Fruit fly (Drosophila melanogaster): ENCODE measurements around the gene Ntl.

Ntl gene

DNA sequence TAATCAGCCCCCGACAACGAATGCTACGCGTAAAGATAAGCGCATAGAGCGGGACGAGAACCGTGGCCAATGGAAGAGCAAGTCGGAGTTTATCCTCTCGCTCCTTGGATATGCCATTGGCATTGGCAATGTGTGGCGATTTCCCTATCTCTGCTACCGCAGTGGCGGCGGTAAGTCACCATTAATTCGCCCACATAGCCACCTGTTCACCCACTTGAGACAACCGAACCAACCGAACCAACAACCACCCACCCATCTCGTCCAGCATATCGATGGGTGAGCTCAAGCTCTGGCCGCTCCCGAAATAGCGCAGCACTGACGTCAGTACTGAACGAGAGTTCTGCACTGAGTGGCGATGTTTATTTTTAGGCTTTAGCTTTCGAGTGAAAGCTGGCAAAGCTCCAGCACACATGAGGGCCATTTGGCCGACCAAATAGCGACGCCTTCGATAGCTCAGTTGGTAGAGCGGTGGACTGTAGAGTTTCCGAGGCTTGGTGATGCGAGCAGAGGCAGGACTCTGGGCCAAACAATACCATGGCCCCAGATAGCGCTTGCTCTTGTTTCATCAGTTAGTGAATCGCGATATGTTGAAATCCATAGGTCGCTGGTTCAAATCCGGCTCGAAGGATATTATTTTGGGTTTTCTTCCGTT is 480 bp downstream of the Ntl start (continued):
- TF ChIP-seq Dek (tag; optimal IDR thresholded peaks at IDR 0.05) (no peak), sr (GFP tag; IDR thresholded peaks at IDR 0.05) (peak; percentile 77; the same call in 2 of the 3 replicates), CG30020 (tag; optimal IDR thresholded peaks at IDR 0.05) (no peak), CG13894 (tag; optimal IDR thresholded peaks at IDR 0.05) (no peak), CTCF (GFP tag; optimal IDR thresholded peaks at IDR 0.05) (no peak), z (GFP tag; IDR thresholded peaks at IDR 0.05) (peak; percentile 93), Usf (GFP tag; optimal IDR thresholded peaks at IDR 0.05) (no peak), CG1647 (GFP tag; optimal IDR thresholded peaks at IDR 0.05) (no peak), CG6689 (GFP tag; IDR thresholded peaks at IDR 0.05) (no peak)

DNA sequence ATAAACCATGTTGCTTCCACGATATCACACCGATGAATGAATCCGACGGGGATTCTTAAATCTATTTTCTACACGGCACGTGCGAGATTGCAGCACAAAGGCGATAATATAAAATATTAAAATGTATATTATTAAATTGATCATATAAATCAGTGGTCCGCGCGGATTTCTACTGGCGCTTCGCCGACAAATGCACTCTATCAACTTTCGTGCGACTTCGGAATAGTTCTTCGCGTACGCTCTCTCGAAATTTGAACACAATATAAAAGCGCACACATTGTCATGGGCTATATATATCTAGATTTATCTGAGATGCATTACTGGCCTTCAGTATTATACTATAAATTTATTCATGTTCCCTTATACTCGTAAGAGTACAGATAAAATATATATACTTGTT is 5.9 kb downstream of the Ntl start, which contains the start of gene CG33296:
Gene CG33296 (minus strand): TSS at position 101 of the 400 bp plus-strand sequence.
- no peak for TF ChIP-seq CG34422 (GFP tag; IDR thresholded peaks at IDR 0.05)
- TF ChIP-seq CG12744 (GFP tag; optimal IDR thresholded peaks at IDR 0.05): no peak
- TF ChIP-seq NFAT (GFP tag; IDR thresholded peaks at IDR 0.05): no peak
- no peak for TF ChIP-seq CG12236 (GFP tag; optimal IDR thresholded peaks at IDR 0.05)
- TF ChIP-seq fd3F (GFP tag; optimal IDR thresholded peaks at IDR 0.05): no peak
- TF ChIP-seq tgo (GFP tag; IDR thresholded peaks at IDR 0.05): no peak
- TF ChIP-seq CG17612 (GFP tag; IDR thresholded peaks at IDR 0.05): no peak
- TF ChIP-seq Blimp-1 (GFP tag; optimal IDR thresholded peaks at IDR 0.05): no peak
- no peak for TF ChIP-seq ro (GFP tag; IDR thresholded peaks at IDR 0.05)
- TF ChIP-seq bbx (GFP tag; IDR thresholded peaks at IDR 0.05; ENCODE audit: partially characterized antibody): no peak
- no peak for TF ChIP-seq Doc2 (GFP tag; IDR thresholded peaks at IDR 0.05)
- TF ChIP-seq yki (optimal IDR thresholded peaks at IDR 0.05): no peak
- TF ChIP-seq CG1792 (GFP tag; optimal IDR thresholded peaks at IDR 0.05): no peak
- TF ChIP-seq corto (GFP tag; optimal IDR thresholded peaks at IDR 0.05): no peak
- no peak for TF ChIP-seq row (GFP tag; IDR thresholded peaks at IDR 0.05)
- no peak for TF ChIP-seq ab (GFP tag; optimal IDR thresholded peaks at IDR 0.05)

DNA sequence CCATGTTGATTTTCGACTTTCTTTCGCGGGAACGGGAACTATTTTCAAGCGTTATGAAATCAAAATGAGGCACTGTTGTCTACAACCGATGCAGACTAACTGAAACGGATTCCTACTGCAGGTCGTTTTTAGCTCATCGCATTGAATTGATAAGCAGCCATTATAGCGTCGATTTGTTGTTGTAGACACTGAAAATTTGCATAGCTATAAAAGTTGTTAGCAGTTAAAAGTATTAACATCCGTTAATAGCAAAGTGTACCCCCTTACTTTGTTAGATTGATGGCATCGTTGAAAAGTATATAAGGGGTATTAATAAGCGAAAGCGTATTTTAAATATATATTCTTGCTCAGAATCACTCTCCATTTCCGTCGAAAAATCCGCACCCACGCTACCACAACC is 8.7 kb downstream of the Ntl start, which contains the start of gene CG13793:
Gene CG13793 (minus strand): TSS at position 101 of the 400 bp plus-strand sequence.
- TF ChIP-seq ERR (GFP tag; optimal IDR thresholded peaks at IDR 0.05) (no peak), Sry-δ (GFP tag; optimal IDR thresholded peaks at IDR 0.05) (no peak), CG30020 (tag; optimal IDR thresholded peaks at IDR 0.05) (no peak), CG13123 (GFP tag; optimal IDR thresholded peaks at IDR 0.05) (no peak), gce (GFP tag; IDR thresholded peaks at IDR 0.05) (no peak), zfh1 (GFP tag; IDR thresholded peaks at IDR 0.05) (no peak), CG16863 (GFP tag; optimal IDR thresholded peaks at IDR 0.05) (no peak)

- TF ChIP-seq Atf6 (GFP tag; IDR thresholded peaks at IDR 0.05) (no peak), CG9817 (tag; optimal IDR thresholded peaks at IDR 0.05) (no peak), CG9727 (GFP tag; optimal IDR thresholded peaks at IDR 0.05) (no peak), Dbx (GFP tag; IDR thresholded peaks at IDR 0.05) (no peak), Trl (optimal IDR thresholded peaks at IDR 0.05) (no peak), Trl (GFP tag; optimal IDR thresholded peaks at IDR 0.05) (no peak), CG14050 (GFP tag; IDR thresholded peaks at IDR 0.05) (no peak), ham (GFP tag; IDR thresholded peaks at IDR 0.05) (no peak), Hr39 (optimal IDR thresholded peaks at IDR 0.05) (no peak), vnd (GFP tag; IDR thresholded peaks at IDR 0.05; ENCODE audit: partially characterized antibody) (no peak), CG3281 (GFP tag; optimal IDR thresholded peaks at IDR 0.05) (no peak), CG17912 (GFP tag; optimal IDR thresholded peaks at IDR 0.05) (no peak), Fer1 (GFP tag; optimal IDR thresholded peaks at IDR 0.05) (no peak), Usf (GFP tag; optimal IDR thresholded peaks at IDR 0.05) (no peak), dm (GFP tag; optimal IDR thresholded peaks at IDR 0.05) (no peak), CG6765 (GFP tag; optimal IDR thresholded peaks at IDR 0.05) (no peak), sqz (GFP tag; optimal IDR thresholded peaks at IDR 0.05) (no peak), sr (GFP tag; IDR thresholded peaks at IDR 0.05) (no peak), CG11247 (GFP tag; IDR thresholded peaks at IDR 0.05) (no peak), CG12236 (GFP tag; optimal IDR thresholded peaks at IDR 0.05) (no peak), HLH3B (GFP tag; IDR thresholded peaks at IDR 0.05) (no peak)
Measured at dm6 chr2L:7722102-7722501, 11.4 kb downstream of the Ntl start.
